Fruit fly (Drosophila melanogaster) whole organism, wandering third instar larva: ENCODE measurements around the gene Mpc1.

Experiments used
- CG32264 ChIP-seq: fragments of 200-800 bp; sonication (Bioruptor generic); optimal IDR thresholded peaks from 2 replicates; lab custom pipeline; 2016; ENCODE audit warnings: missing biosample characterization, missing genetic modification characterization
- CG9705 ChIP-seq: fragments of 200-800 bp; sonication (Bioruptor generic); optimal IDR thresholded peaks from 2 replicates; lab custom pipeline; 2018; ENCODE audit warnings: missing biosample characterization, mild to moderate bottlenecking, missing genetic modification characterization
- Hr78 ChIP-seq: fragments of >200 bp; optimal IDR thresholded peaks from 2 replicates; lab custom pipeline; 2017; ENCODE audit warnings: missing biosample characterization, missing genetic modification characterization
- Vsx2 ChIP-seq: fragments of 200-300, 225-300 bp; sonication (Bioruptor generic); optimal IDR thresholded peaks from 2 replicates; lab custom pipeline; 2018; ENCODE audit warnings: missing biosample characterization, missing genetic modification characterization; ENCODE audit not compliant: partially characterized antibody
- fru ChIP-seq: fragments of 200-800 bp; sonication (Bioruptor generic); optimal IDR thresholded peaks from 3 replicates; lab custom pipeline; 2016; ENCODE audit warnings: missing biosample characterization, mild to moderate bottlenecking, missing genetic modification characterization
- h ChIP-seq: fragments of 200-800 bp; sonication (Bioruptor generic); optimal IDR thresholded peaks from 3 replicates; lab custom pipeline; 2016; ENCODE audit warnings: missing biosample characterization, mild to moderate bottlenecking, missing genetic modification characterization
- psq ChIP-seq: fragments of 200-800 bp; sonication (Bioruptor generic); optimal IDR thresholded peaks from 3 replicates; lab custom pipeline; 2017; ENCODE audit warnings: missing biosample characterization, mild to moderate bottlenecking, missing genetic modification characterization, moderate library complexity
- usp ChIP-seq: fragments of >200 bp; optimal IDR thresholded peaks from 2 replicates; lab custom pipeline; 2017; ENCODE audit warnings: missing biosample characterization, missing genetic modification characterization

DNA sequence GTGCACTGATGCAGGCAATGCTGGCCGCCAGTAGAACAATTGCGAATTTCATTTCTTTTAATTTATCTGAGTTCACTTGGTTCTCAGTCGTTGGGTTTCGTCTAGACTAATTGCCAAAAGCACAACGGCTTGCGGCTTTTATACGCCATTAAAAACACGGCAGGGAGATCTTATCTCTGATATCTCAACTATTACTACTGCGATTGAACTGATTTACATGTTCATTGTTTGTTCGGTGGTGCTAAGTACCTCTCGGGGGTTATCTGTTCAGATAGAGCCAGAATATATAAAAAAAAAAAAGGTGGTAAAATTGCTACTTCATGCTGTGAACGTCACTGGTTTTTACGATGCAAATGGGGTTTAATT lies 22.9 kb downstream of the Mpc1 start, which contains the start of gene CG14292:
- TF ChIP-seq usp (GFP tag; lab: Kevin White, UChicago): no peak
- TF ChIP-seq psq (GFP tag; lab: Kevin White, UChicago): no peak
- TF ChIP-seq fru (GFP tag; lab: Kevin White, UChicago): no peak
- TF ChIP-seq Vsx2 (GFP tag; lab: Kevin White, UChicago): no peak
- no peak for TF ChIP-seq h (GFP tag; lab: Kevin White, UChicago)
- TF ChIP-seq CG9705 (GFP tag; lab: Kevin White, UChicago): no peak
- TF ChIP-seq Hr78 (GFP tag; lab: Kevin White, UChicago): no peak
- TF ChIP-seq CG32264 (GFP tag; lab: Kevin White, UChicago): no peak
